Fruit fly (Drosophila melanogaster) whole organism, prepupa: ENCODE data around the gene CG10226.

Experiments used
- Blimp-1 ChIP-seq: fragments of 200-800 bp; sonication (Bioruptor generic); optimal IDR thresholded peaks from 3 replicates; lab custom pipeline; 2017; ENCODE audit warnings: missing biosample characterization, missing genetic modification characterization, mild to moderate bottlenecking, moderate library complexity, missing genetic modification reagents
- CG10631 ChIP-seq: fragments of 200-800 bp; sonication (Bioruptor generic); optimal IDR thresholded peaks from 2 replicates; lab custom pipeline; 2016; ENCODE audit warnings: missing biosample characterization, missing genetic modification characterization
- CG10669 ChIP-seq: fragments of 200-800 bp; sonication (Bioruptor generic); optimal IDR thresholded peaks from 3 replicates; lab custom pipeline; 2018; ENCODE audit warnings: missing biosample characterization, mild to moderate bottlenecking, missing genetic modification characterization, moderate library complexity
- CG11902 ChIP-seq: fragments of 200-800 bp; sonication (Bioruptor generic); optimal IDR thresholded peaks from 3 replicates; lab custom pipeline; 2016; ENCODE audit warnings: missing biosample characterization, missing genetic modification characterization
- CG1621 ChIP-seq: fragments of 200-800 bp; sonication (Bioruptor generic); optimal IDR thresholded peaks from 3 replicates; lab custom pipeline; 2018; ENCODE audit warnings: missing biosample characterization, mild to moderate bottlenecking, missing genetic modification characterization
- CG16779 ChIP-seq: fragments of 200-800 bp; sonication (Bioruptor generic); optimal IDR thresholded peaks from 3 replicates; lab custom pipeline; 2017; ENCODE audit warnings: missing biosample characterization, mild to moderate bottlenecking, missing genetic modification characterization
- CG3032 ChIP-seq: fragments of 200-800 bp; optimal IDR thresholded peaks from 2 replicates; lab custom pipeline; 2019; ENCODE audit warnings: missing biosample characterization, mild to moderate bottlenecking, missing genetic modification characterization, moderate library complexity
- CG31627 ChIP-seq: fragments of 200-800 bp; sonication (Bioruptor generic); optimal IDR thresholded peaks from 3 replicates; lab custom pipeline; 2016; ENCODE audit warnings: missing biosample characterization, missing genetic modification characterization
- CG32006 ChIP-seq: fragments of 200-800 bp; sonication (Bioruptor generic); optimal IDR thresholded peaks from 3 replicates; lab custom pipeline; 2017; ENCODE audit warnings: missing biosample characterization, mild to moderate bottlenecking, missing genetic modification characterization
- CG3919 ChIP-seq: fragments of 200-800 bp; sonication (Bioruptor generic); optimal IDR thresholded peaks from 3 replicates; lab custom pipeline; 2016; ENCODE audit warnings: missing biosample characterization, missing genetic modification characterization
- CG6163 ChIP-seq: fragments of 200-800 bp; sonication (Bioruptor generic); IDR thresholded peaks from 3 replicates; pipeline ENCODE4 v1.3.6; 2022; ENCODE audit warnings: missing biosample characterization, missing genetic modification characterization
- CG6276 ChIP-seq: fragments of 200-800 bp; sonication (Bioruptor generic); optimal IDR thresholded peaks from 2 replicates; lab custom pipeline; 2017; ENCODE audit warnings: missing biosample characterization, mild to moderate bottlenecking, missing genetic modification characterization
- CG6792 ChIP-seq: fragments of 200-800 bp; sonication (Bioruptor generic); optimal IDR thresholded peaks from 3 replicates; lab custom pipeline; 2016; ENCODE audit warnings: missing biosample characterization, missing genetic modification characterization
- CG6808 ChIP-seq: fragments of 200-800 bp; sonication (Bioruptor generic); optimal IDR thresholded peaks from 3 replicates; lab custom pipeline; 2017; ENCODE audit warnings: missing biosample characterization, missing genetic modification characterization, mild to moderate bottlenecking, moderate library complexity, missing genetic modification reagents
- CG6854 ChIP-seq: fragments of 200-800 bp; sonication (Bioruptor generic); optimal IDR thresholded peaks from 2 replicates; lab custom pipeline; 2017; ENCODE audit warnings: missing biosample characterization, mild to moderate bottlenecking, missing genetic modification characterization
- CG7368 ChIP-seq: fragments of 200-800 bp; sonication (Bioruptor generic); optimal IDR thresholded peaks from 3 replicates; lab custom pipeline; 2016; ENCODE audit warnings: missing biosample characterization, missing genetic modification characterization
- CG9139 ChIP-seq: fragments of 200-800 bp; sonication (Bioruptor generic); optimal IDR thresholded peaks from 3 replicates; lab custom pipeline; 2017; ENCODE audit warnings: missing biosample characterization, mild to moderate bottlenecking, missing genetic modification characterization
- Eip75B ChIP-seq: fragments of 200-800 bp; sonication (Bioruptor generic); optimal IDR thresholded peaks from 3 replicates; lab custom pipeline; 2016; ENCODE audit warnings: missing biosample characterization, missing genetic modification characterization
- Eip78C ChIP-seq: fragments of 200-800 bp; sonication (Bioruptor generic); peaks from one replicate; lab custom pipeline; 2016; ENCODE audit warnings: missing biosample characterization, missing genetic modification characterization
- Eip93F ChIP-seq: fragments of 200-800 bp; sonication (Bioruptor generic); optimal IDR thresholded peaks from 2 replicates; lab custom pipeline; 2016; ENCODE audit warnings: missing biosample characterization, mild to moderate bottlenecking, missing genetic modification characterization
- Ets21C ChIP-seq: fragments of 200-800 bp; sonication (Bioruptor generic); optimal IDR thresholded peaks from 3 replicates; lab custom pipeline; 2016; ENCODE audit warnings: missing biosample characterization, missing genetic modification characterization
- Ets96B ChIP-seq: fragments of 200-800 bp; optimal IDR thresholded peaks from 2 replicates; lab custom pipeline; 2019; ENCODE audit warnings: missing biosample characterization, mild to moderate bottlenecking, missing genetic modification characterization, moderate library complexity
- Gug ChIP-seq: fragments of 200-800 bp; sonication (Bioruptor generic); IDR thresholded peaks from 2 replicates; pipeline ENCODE4 v1.3.6; 2022; ENCODE audit warnings: missing biosample characterization, missing genetic modification characterization
- Hr39 ChIP-seq: fragments of 200-800 bp; sonication (Bioruptor generic); optimal IDR thresholded peaks from 2 replicates; lab custom pipeline; 2016; ENCODE audit warnings: missing biosample characterization, missing genetic modification characterization
- Lpt ChIP-seq: fragments of 200-800 bp; sonication (Bioruptor generic); optimal IDR thresholded peaks from 3 replicates; lab custom pipeline; 2016; ENCODE audit warnings: missing biosample characterization, missing genetic modification characterization
- Met ChIP-seq: fragments of 200-800 bp; sonication (Bioruptor generic); optimal IDR thresholded peaks from 3 replicates; lab custom pipeline; 2016; ENCODE audit warnings: missing biosample characterization, missing genetic modification characterization
- Smox ChIP-seq: fragments of 200-800 bp; sonication (Bioruptor generic); optimal IDR thresholded peaks from 3 replicates; lab custom pipeline; 2016; ENCODE audit warnings: missing biosample characterization, missing genetic modification characterization
- Sox102F ChIP-seq: fragments of 200-800 bp; sonication (Bioruptor generic); optimal IDR thresholded peaks from 2 replicates; lab custom pipeline; 2016; ENCODE audit warnings: missing biosample characterization, mild to moderate bottlenecking, missing genetic modification characterization
- Sox15 ChIP-seq: fragments of 200-800 bp; sonication (Bioruptor generic); optimal IDR thresholded peaks from 3 replicates; lab custom pipeline; 2016; ENCODE audit warnings: missing biosample characterization, missing genetic modification characterization
- achi ChIP-seq: fragments of 200-800 bp; sonication (Bioruptor generic); optimal IDR thresholded peaks from 3 replicates; lab custom pipeline; 2016; ENCODE audit warnings: missing biosample characterization, missing genetic modification characterization
- acj6 ChIP-seq: fragments of 200-800 bp; sonication (Bioruptor generic); optimal IDR thresholded peaks from 3 replicates; lab custom pipeline; 2016; ENCODE audit warnings: missing biosample characterization, missing genetic modification characterization
- cyc ChIP-seq: fragments of 200-800 bp; sonication (Bioruptor generic); optimal IDR thresholded peaks from 3 replicates; lab custom pipeline; 2016; ENCODE audit warnings: missing biosample characterization, missing genetic modification characterization
- dac ChIP-seq: fragments of 200-800 bp; sonication (Bioruptor generic); optimal IDR thresholded peaks from 2 replicates; lab custom pipeline; 2017; ENCODE audit warnings: missing biosample characterization, mild to moderate bottlenecking, missing genetic modification characterization
- dsx ChIP-seq: fragments of 200-800 bp; optimal IDR thresholded peaks from 3 replicates; lab custom pipeline; 2019; ENCODE audit warnings: missing biosample characterization, mild to moderate bottlenecking, missing genetic modification characterization, moderate library complexity; ENCODE audit not compliant: poor library complexity, severe bottlenecking
- eg ChIP-seq: fragments of 200-800 bp; sonication (Bioruptor generic); IDR thresholded peaks from 3 replicates; pipeline ENCODE4 v1.3.6; 2022; ENCODE audit warnings: missing biosample characterization, missing genetic modification characterization
- esn ChIP-seq: fragments of 200-800 bp; sonication (Bioruptor generic); optimal IDR thresholded peaks from 2 replicates; lab custom pipeline; 2016; ENCODE audit warnings: missing biosample characterization, mild to moderate bottlenecking, missing genetic modification characterization, moderate library complexity
- fd59A ChIP-seq: fragments of 200-800 bp; sonication (Bioruptor generic); optimal IDR thresholded peaks from 2 replicates; lab custom pipeline; 2017; ENCODE audit warnings: missing biosample characterization, mild to moderate bottlenecking, missing genetic modification characterization, missing genetic modification reagents
- fd85E ChIP-seq: fragments of 200-800 bp; sonication (Bioruptor generic); optimal IDR thresholded peaks from 3 replicates; lab custom pipeline; 2016; ENCODE audit warnings: missing biosample characterization, missing genetic modification characterization
- fkh ChIP-seq: fragments of 200-800 bp; sonication (Bioruptor generic); optimal IDR thresholded peaks from 3 replicates; lab custom pipeline; 2017; ENCODE audit warnings: missing biosample characterization, mild to moderate bottlenecking, missing genetic modification characterization, moderate library complexity
- lz ChIP-seq: fragments of 200-800 bp; sonication (Bioruptor generic); optimal IDR thresholded peaks from 3 replicates; lab custom pipeline; 2016; ENCODE audit warnings: missing biosample characterization, missing genetic modification characterization
- net ChIP-seq: fragments of 200-800 bp; sonication (Bioruptor generic); optimal IDR thresholded peaks from 3 replicates; lab custom pipeline; 2016; ENCODE audit warnings: missing biosample characterization, missing genetic modification characterization
- pdm3 ChIP-seq: fragments of 200-800 bp; sonication (Bioruptor generic); optimal IDR thresholded peaks from 3 replicates; lab custom pipeline; 2016; ENCODE audit warnings: missing biosample characterization, missing genetic modification characterization
- salr ChIP-seq, 2 experiments: fragments of 200-800 bp; sonication (Bioruptor generic); optimal IDR thresholded peaks; 3 replicates each; lab custom pipeline; 2016 to 2018; ENCODE audit warnings: missing biosample characterization in 2 of 2, missing genetic modification characterization in 2 of 2, mild to moderate bottlenecking in 1 of 2
- ss ChIP-seq, 2 experiments: fragments of 200-800 bp; sonication (Bioruptor generic); optimal IDR thresholded peaks; 2 replicates in 1 of 2; 3 replicates in 1 of 2; lab custom pipeline; 2017 to 2018; ENCODE audit warnings: mild to moderate bottlenecking in 2 of 2, missing biosample characterization in 2 of 2, missing genetic modification characterization in 2 of 2, moderate library complexity in 1 of 2
- svp ChIP-seq: fragments of 200-800 bp; sonication (Bioruptor generic); peaks from one replicate; lab custom pipeline; 2016; ENCODE audit warnings: missing biosample characterization, missing genetic modification characterization
- topi ChIP-seq: fragments of 200-800 bp; sonication (Bioruptor generic); optimal IDR thresholded peaks from 3 replicates; lab custom pipeline; 2016; ENCODE audit warnings: missing biosample characterization, missing genetic modification characterization

Gene CG10226

DNA sequence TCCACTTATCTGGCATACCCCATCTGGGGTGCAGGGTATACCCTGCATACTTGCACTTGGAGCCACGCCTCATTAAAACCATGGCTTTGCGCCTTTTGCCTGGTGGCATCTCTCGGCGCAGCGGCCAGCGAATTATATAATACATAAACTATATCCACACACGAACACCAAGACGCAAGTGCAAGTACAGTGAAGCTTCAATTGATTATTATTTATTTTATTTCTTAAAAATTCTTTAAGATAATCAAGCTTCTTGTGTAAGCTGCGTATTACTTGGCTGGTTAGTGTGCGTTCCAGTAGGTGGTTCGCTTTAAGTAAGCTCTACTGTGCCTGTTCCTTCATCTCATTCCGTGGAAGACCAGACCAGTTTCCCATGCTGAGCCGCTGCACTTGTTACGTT is 26.5 kb upstream of the CG10226 start (continued):
- TF ChIP-seq Met (peak; percentile 71), Smox (GFP tag; lab: Kevin White, UChicago) (peak; percentile 54), CG10631 (GFP tag; lab: Kevin White, UChicago) (peak; percentile 88), pdm3 (GFP tag; lab: Kevin White, UChicago) (peak; percentile 75), lz (GFP tag; lab: Kevin White, UChicago) (peak; percentile 51), svp (peak; percentile 92), dsx (GFP tag; lab: Kevin White, UChicago) (peak; percentile 77), CG1621 (peak; percentile 54), CG3919 (GFP tag; lab: Kevin White, UChicago) (peak; percentile 89), esn (GFP tag; lab: Kevin White, UChicago) (peak; percentile 71), Ets96B (tag; lab: Kevin White, UChicago) (peak; percentile 69)

DNA sequence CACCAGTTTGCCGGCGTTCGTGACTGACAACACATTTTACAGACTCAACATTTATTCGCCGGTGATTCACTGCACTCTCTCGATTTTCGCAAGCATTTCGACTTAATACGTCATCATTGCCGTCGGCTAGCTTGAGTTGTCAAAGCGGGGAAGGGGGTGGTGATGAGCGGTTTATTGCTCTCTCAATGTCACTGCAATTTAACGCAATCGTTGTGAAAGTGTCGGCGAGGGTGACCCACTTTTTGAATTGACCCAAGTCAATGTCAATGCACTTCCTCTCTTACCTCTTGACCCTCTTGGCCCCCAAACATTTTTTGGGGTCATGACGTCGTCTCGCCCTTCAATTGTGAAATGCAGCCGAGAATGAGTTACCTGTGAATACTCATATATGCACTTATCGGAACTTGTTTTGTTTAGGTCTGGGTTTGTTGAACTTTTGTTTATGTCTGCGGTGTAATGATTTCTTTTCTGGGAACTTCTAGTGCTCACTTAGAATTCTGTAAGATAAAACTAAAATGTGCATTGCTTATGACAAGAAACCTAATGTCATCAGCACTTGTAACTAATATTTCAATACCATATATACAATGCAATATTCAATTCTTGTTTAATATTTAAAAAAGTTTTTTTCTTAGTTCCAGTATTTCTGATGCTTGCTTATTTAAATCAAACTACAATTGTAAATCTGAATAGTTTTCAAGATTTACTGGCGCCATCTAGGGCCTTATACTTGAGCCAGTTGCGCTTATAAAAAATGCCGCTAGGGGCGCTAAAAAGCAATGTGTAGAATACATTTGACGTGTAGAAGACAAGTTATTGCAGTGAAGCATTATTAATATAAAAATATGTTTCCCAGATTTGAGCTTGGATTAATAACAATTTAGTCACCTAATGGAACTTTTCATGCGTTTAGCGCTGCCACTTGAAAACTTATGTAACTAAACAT is 24.3 kb upstream of the CG10226 start:
- TF ChIP-seq CG3919 (GFP tag; lab: Kevin White, UChicago) (peak; percentile 30), CG6854 (GFP tag; lab: Kevin White, UChicago) (peak; percentile 16), Eip75B (peak; percentile 73), fkh (GFP tag; lab: Kevin White, UChicago) (no peak), Blimp-1 (peak; percentile 65), CG6276 (GFP tag; lab: Kevin White, UChicago) (no peak), Smox (GFP tag; lab: Kevin White, UChicago) (peak; percentile 37), lz (GFP tag; lab: Kevin White, UChicago) (peak; percentile 61), Met (peak; percentile 66), Hr39 (GFP tag; lab: Kevin White, UChicago) (peak; percentile 65), ss (GFP tag; optimal IDR thresholded peaks at IDR 0.05; lab: Kevin White, UChicago) (peak in 1 of 2 experiments; percentile 16), Eip93F (no peak), achi (GFP tag; lab: Kevin White, UChicago) (no peak), fd59A (no peak), svp (peak; percentile 68), dac (GFP tag; lab: Kevin White, UChicago) (peak; percentile 5), Ets21C (GFP tag; lab: Kevin White, UChicago) (peak; percentile 38), esn (GFP tag; lab: Kevin White, UChicago) (peak; percentile 58), CG3032 (tag; lab: Kevin White, UChicago) (peak; percentile 4), CG6163 (GFP tag; lab: Robert Waterston, UW) (peak; percentile 26; the same call in 1 of the 3 replicates), net (peak; percentile 12), dsx (GFP tag; lab: Kevin White, UChicago) (peak; percentile 21), Gug (GFP tag; lab: Robert Waterston, UW) (no peak), Sox102F (GFP tag; lab: Kevin White, UChicago) (peak; percentile 15), CG6808 (no peak), topi (GFP tag; lab: Kevin White, UChicago) (peak; percentile 40), CG7368 (GFP tag; lab: Kevin White, UChicago) (no peak), CG16779 (tag; lab: Kevin White, UChicago) (no peak), CG31627 (peak; percentile 69), salr (GFP tag; optimal IDR thresholded peaks at IDR 0.05; lab: Kevin White, UChicago) (no peak), CG10669 (GFP tag; lab: Kevin White, UChicago) (no peak), acj6 (GFP tag; lab: Kevin White, UChicago) (peak; percentile 5), eg (GFP tag; lab: Robert Waterston, UW) (no peak), fd85E (GFP tag; lab: Kevin White, UChicago) (no peak), CG11902 (GFP tag; lab: Kevin White, UChicago) (no peak), Eip78C (GFP tag; lab: Kevin White, UChicago) (peak; percentile 38), pdm3 (GFP tag; lab: Kevin White, UChicago) (peak; percentile 35), Lpt (GFP tag; lab: Kevin White, UChicago) (no peak), Sox15 (GFP tag; lab: Kevin White, UChicago) (no peak), CG9139 (GFP tag; lab: Kevin White, UChicago) (no peak), CG32006 (GFP tag; lab: Kevin White, UChicago) (no peak), CG6792 (no peak), cyc (GFP tag; lab: Kevin White, UChicago) (peak; percentile 57)
